Fruit fly (Drosophila melanogaster): ENCODE data around the gene CG15771.

The CG15771 gene

DNA sequence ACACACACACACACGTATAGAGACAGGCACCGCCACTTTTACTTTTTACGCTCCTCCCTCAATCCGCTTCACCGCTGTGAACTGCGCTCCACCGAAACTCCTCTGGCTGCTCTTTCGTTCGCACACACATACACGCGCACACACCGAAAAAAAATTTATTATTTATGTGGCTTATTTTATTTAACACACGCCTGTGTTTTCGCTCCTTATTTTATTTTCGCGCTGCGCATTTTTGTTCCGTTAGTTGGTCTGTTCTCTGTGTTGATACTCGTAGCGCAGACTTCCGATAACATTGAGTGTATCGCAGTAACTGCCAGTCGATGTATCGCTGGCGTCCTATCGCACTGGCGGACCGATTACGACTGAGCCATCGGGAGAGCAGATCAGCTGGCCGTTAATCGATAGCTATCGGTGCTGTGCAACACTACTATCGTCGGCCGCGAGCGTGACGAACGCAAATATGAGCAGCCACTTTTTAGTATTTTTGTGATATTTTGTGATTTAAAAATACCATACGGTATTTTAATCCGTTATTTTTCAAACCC is 17.6 kb upstream of the CG15771 start, which contains the start of gene Snx27 (continued):
- TF ChIP-seq CG13894 (tag; optimal IDR thresholded peaks at IDR 0.05) (peak; percentile 48), btn (GFP tag; optimal IDR thresholded peaks at IDR 0.05) (no peak), CoRest (tag; optimal IDR thresholded peaks at IDR 0.05) (peak; percentile 53), otp (GFP tag; IDR thresholded peaks at IDR 0.05) (peak; percentile 9; the same call in 1 of the 3 replicates), Dbx (GFP tag; IDR thresholded peaks at IDR 0.05) (peak; percentile 84), rib (GFP tag; IDR thresholded peaks at IDR 0.05) (peak; percentile 59; the same call in 1 of the 2 replicates), peb (GFP tag; IDR thresholded peaks at IDR 0.05) (no peak), CG11696 (GFP tag; IDR thresholded peaks at IDR 0.05) (no peak), Rx (GFP tag; IDR thresholded peaks at IDR 0.05) (no peak), Pdp1 (GFP tag; optimal IDR thresholded peaks at IDR 0.05) (peak; percentile 11 to 74), p53 (GFP tag; optimal IDR thresholded peaks at IDR 0.05) (peak; percentile 75), tup (GFP tag; optimal IDR thresholded peaks at IDR 0.05) (peak; percentile 25), gt (GFP tag; IDR thresholded peaks at IDR 0.05) (no peak), Doc3 (GFP tag; IDR thresholded peaks at IDR 0.05; ENCODE audit: partially characterized antibody) (peak; percentile 97), CG7745 (tag; optimal IDR thresholded peaks at IDR 0.05) (no peak), lov (optimal IDR thresholded peaks at IDR 0.05) (no peak), lov (GFP tag; IDR thresholded peaks at IDR 0.05) (no peak), CG17385 (GFP tag; optimal IDR thresholded peaks at IDR 0.05) (peak; percentile 17), CG2712 (tag; optimal IDR thresholded peaks at IDR 0.05) (peak; percentile 66), CG6175 (GFP tag; IDR thresholded peaks at IDR 0.05) (peak; percentile 48; the same call in 1 of the 3 replicates), dmrt99B (tag; optimal IDR thresholded peaks at IDR 0.05) (no peak), dpn (GFP tag; optimal IDR thresholded peaks at IDR 0.05) (peak; percentile 32 to 68), GATAe (GFP tag; conservative IDR thresholded peaks at IDR 0.05) (no peak), CG18262 (tag; optimal IDR thresholded peaks at IDR 0.05) (peak; percentile 6), bsh (GFP tag; optimal IDR thresholded peaks at IDR 0.05) (peak; percentile 3 to 19), CG30020 (tag; optimal IDR thresholded peaks at IDR 0.05) (peak; percentile 42), CG12659 (GFP tag; optimal IDR thresholded peaks at IDR 0.05) (peak; percentile 87), Dad (GFP tag; optimal IDR thresholded peaks at IDR 0.05) (peak; percentile 45), CG15073 (GFP tag; optimal IDR thresholded peaks at IDR 0.05) (no peak), ap (GFP tag; IDR thresholded peaks at IDR 0.05) (no peak), lab (GFP tag; optimal IDR thresholded peaks at IDR 0.05) (peak; percentile 50), Sry-β (GFP tag; optimal IDR thresholded peaks at IDR 0.05) (no peak), CG7963 (GFP tag; IDR thresholded peaks at IDR 0.05; ENCODE audit: partially characterized antibody) (peak; percentile 99), twi (tag; optimal IDR thresholded peaks at IDR 0.05) (no peak), Bteb2 (GFP tag; optimal IDR thresholded peaks at IDR 0.05) (peak; percentile 56), zfh1 (GFP tag; IDR thresholded peaks at IDR 0.05) (peak; percentile 53; the same call in 2 of the 3 replicates), Atf3 (GFP tag; optimal IDR thresholded peaks at IDR 0.05) (no peak), en (GFP tag; optimal IDR thresholded peaks at IDR 0.05) (no peak), aop (GFP tag; IDR thresholded peaks at IDR 0.05) (no peak), CG10979 (tag; optimal IDR thresholded peaks at IDR 0.05) (peak; percentile 5), CHES-1-like (GFP tag; optimal IDR thresholded peaks at IDR 0.05) (peak; percentile 70), Blimp-1 (GFP tag; optimal IDR thresholded peaks at IDR 0.05) (peak; percentile 93), CG1233 (GFP tag; optimal IDR thresholded peaks at IDR 0.05) (peak; percentile 12), chn (GFP tag; optimal IDR thresholded peaks at IDR 0.05) (peak; percentile 41), Hsf (GFP tag; optimal IDR thresholded peaks at IDR 0.05) (peak; percentile 50), CG9797 (GFP tag; optimal IDR thresholded peaks at IDR 0.05) (peak; percentile 94), CG7556 (GFP tag; optimal IDR thresholded peaks at IDR 0.05) (peak; percentile 9), Lhr (GFP tag; optimal IDR thresholded peaks at IDR 0.05) (peak; percentile 83), CG13123 (GFP tag; optimal IDR thresholded peaks at IDR 0.05) (no peak), fd96Cb (tag; optimal IDR thresholded peaks at IDR 0.05) (no peak)

All from whole organism, embryonic.